Worm (Caenorhabditis elegans) whole organism, L3 larva: ENCODE measurements around the gene ndub-2.
A peak's percentile ranks its signal among the peaks of the same experiment; 100 is the strongest.

Experiments
- daf-12 ChIP-seq: fragments of 150-350 bp; optimal IDR thresholded peaks from 2 replicates; lab custom pipeline; 2014; ENCODE audit warnings: missing biosample characterization, missing genetic modification reagents, missing genetic modification characterization
- egl-5 ChIP-seq: fragments of 150-350 bp; optimal IDR thresholded peaks from 2 replicates; lab custom pipeline; 2017; ENCODE audit warnings: missing biosample characterization, missing genetic modification reagents, missing genetic modification characterization, inconsistent platforms
- elt-1 ChIP-seq: fragments of 150-350 bp; optimal IDR thresholded peaks from 2 replicates; lab custom pipeline; 2014; ENCODE audit warnings: missing biosample characterization, missing genetic modification characterization
- elt-2 ChIP-seq: sonication (generic microtip); optimal IDR thresholded peaks from 2 replicates; lab custom pipeline; 2016; ENCODE audit warnings: missing genetic modification reagents, mild to moderate bottlenecking, missing genetic modification characterization, missing compliant biosample characterization
- eor-1 ChIP-seq, 2 experiments: fragments of 150-350 bp; optimal IDR thresholded peaks; 2 replicates each; lab custom pipeline; 2014 to 2018; ENCODE audit warnings: missing biosample characterization in 2 of 2, missing genetic modification characterization in 2 of 2
- fkh-2 ChIP-seq: fragments of 150-350 bp; optimal IDR thresholded peaks from 2 replicates; lab custom pipeline; 2014; ENCODE audit warnings: missing biosample characterization, missing genetic modification reagents, missing genetic modification characterization
- hmg-11 ChIP-seq: sonication (generic microtip); optimal IDR thresholded peaks from 2 replicates; lab custom pipeline; 2016; ENCODE audit warnings: missing genetic modification characterization, missing compliant biosample characterization
- jun-1 ChIP-seq: fragments of 150-350 bp; optimal IDR thresholded peaks from 2 replicates; lab custom pipeline; 2014; ENCODE audit warnings: missing biosample characterization, missing genetic modification reagents, missing genetic modification characterization
- lin-39 ChIP-seq: fragments of 150-350 bp; optimal IDR thresholded peaks from 2 replicates; lab custom pipeline; 2018; ENCODE audit warnings: missing biosample characterization, missing genetic modification reagents, missing genetic modification characterization
- lsy-12 ChIP-seq: sonication (generic microtip); optimal IDR thresholded peaks from 2 replicates; lab custom pipeline; 2016; ENCODE audit warnings: mild to moderate bottlenecking, missing genetic modification characterization, missing compliant biosample characterization
- mml-1 ChIP-seq: fragments of 150-350 bp; sonication (generic microtip); optimal IDR thresholded peaks from 3 replicates; lab custom pipeline; 2014; ENCODE audit warnings: missing biosample characterization, missing genetic modification characterization
- nfya-1 ChIP-seq: sonication (generic microtip); optimal IDR thresholded peaks from 2 replicates; lab custom pipeline; 2017; ENCODE audit warnings: missing genetic modification characterization, mild to moderate bottlenecking, missing compliant biosample characterization, antibody characterized with exemption, moderate library complexity; ENCODE audit not compliant: insufficient read depth
- nhr-12 ChIP-seq: fragments of 150-350 bp; optimal IDR thresholded peaks from 2 replicates; lab custom pipeline; 2014; ENCODE audit warnings: missing biosample characterization, missing genetic modification characterization
- nhr-23 ChIP-seq: fragments of 150-350 bp; optimal IDR thresholded peaks from 2 replicates; lab custom pipeline; 2014; ENCODE audit warnings: missing biosample characterization, missing genetic modification reagents, missing genetic modification characterization
- nhr-43 ChIP-seq: sonication (generic microtip); optimal IDR thresholded peaks from 2 replicates; lab custom pipeline; 2016; ENCODE audit warnings: mild to moderate bottlenecking, missing genetic modification characterization, missing compliant biosample characterization; ENCODE audit not compliant: poor library complexity, severe bottlenecking
- nhr-76 ChIP-seq: fragments of 150-350 bp; sonication (generic microtip); optimal IDR thresholded peaks from 5 replicates; lab custom pipeline; 2014; ENCODE audit warnings: missing biosample characterization, missing genetic modification characterization
- nhr-77 ChIP-seq: fragments of 150-350 bp; optimal IDR thresholded peaks from 2 replicates; lab custom pipeline; 2014; ENCODE audit warnings: missing biosample characterization, missing genetic modification characterization
- pha-4 ChIP-seq: fragments of 150-350 bp; optimal IDR thresholded peaks from 2 replicates; lab custom pipeline; 2014; ENCODE audit warnings: missing biosample characterization, missing genetic modification reagents, missing genetic modification characterization
- pqm-1 ChIP-seq: fragments of 150-350 bp; optimal IDR thresholded peaks from 2 replicates; lab custom pipeline; 2017; ENCODE audit warnings: missing biosample characterization, missing genetic modification characterization, inconsistent platforms
- tbx-2 ChIP-seq: sonication (generic microtip); optimal IDR thresholded peaks from 2 replicates; lab custom pipeline; 2016; ENCODE audit warnings: mild to moderate bottlenecking, missing genetic modification characterization, missing compliant biosample characterization
- unc-62 ChIP-seq: fragments of 150-350 bp; sonication (generic microtip); optimal IDR thresholded peaks from 4 replicates; lab custom pipeline; 2014; ENCODE audit warnings: missing biosample characterization, missing genetic modification reagents, missing genetic modification characterization
- ztf-4 ChIP-seq: fragments of 150-350 bp; optimal IDR thresholded peaks from 2 replicates; lab custom pipeline; 2014; ENCODE audit warnings: missing biosample characterization, missing genetic modification characterization

The ndub-2 gene

ce11 chrII:8973516-8974043 is 22.6 kb upstream of the ndub-2 start, which contains the start of gene tomm-40:
TSS of gene tomm-40 (minus strand) at chrII:8973566.
- TF ChIP-seq unc-62 (GFP tag; lab: Kevin White, UChicago), result no peak
- no peak for TF ChIP-seq tbx-2 (tag; lab: Kevin White, UChicago)
- no peak for TF ChIP-seq lin-39 (tag; lab: Kevin White, UChicago)
- peak; percentile 4 for TF ChIP-seq pha-4 (tag; lab: Kevin White, UChicago)
- no peak for TF ChIP-seq eor-1 (tag; optimal IDR thresholded peaks at IDR 0.05; lab: Kevin White, UChicago)
- TF ChIP-seq lsy-12 (tag; lab: Kevin White, UChicago), result no peak
- TF ChIP-seq hmg-11 (tag; lab: Kevin White, UChicago), result peak; percentile 27
- TF ChIP-seq nhr-12 (tag; lab: Kevin White, UChicago), result no peak

DNA sequence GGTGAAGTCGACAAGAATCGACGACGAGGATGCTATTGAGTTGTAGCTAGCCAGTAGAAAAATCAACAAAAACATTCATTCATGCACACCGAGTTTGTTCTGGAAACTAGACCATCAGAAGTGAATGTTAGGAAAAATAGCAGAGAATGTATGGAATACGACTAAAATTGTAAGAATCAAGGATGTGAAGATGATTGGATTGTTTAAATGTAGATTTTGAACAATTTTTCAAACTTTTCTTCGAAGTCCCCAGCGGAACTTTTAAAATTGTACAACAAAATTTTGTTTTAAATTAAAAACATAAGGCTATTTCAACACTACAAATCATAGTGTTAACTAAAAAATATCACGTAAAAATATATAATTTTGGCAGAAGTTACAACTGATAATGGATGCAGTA is 13.5 kb upstream of the ndub-2 start, which contains the start of gene C18E9.7:
Gene C18E9.7, minus strand, starts transcription at position 101 of the 400 bp plus-strand sequence.
- TF ChIP-seq ztf-4 (tag; lab: Kevin White, UChicago) (no peak), daf-12 (tag; lab: Kevin White, UChicago) (no peak), elt-1 (tag; lab: Kevin White, UChicago) (no peak), nhr-76 (tag; lab: Kevin White, UChicago) (no peak), nfya-1 (tag; lab: Kevin White, UChicago) (no peak), egl-5 (tag; lab: Kevin White, UChicago) (no peak), hmg-11 (tag; lab: Kevin White, UChicago) (no peak), mml-1 (tag; lab: Kevin White, UChicago) (no peak)

DNA sequence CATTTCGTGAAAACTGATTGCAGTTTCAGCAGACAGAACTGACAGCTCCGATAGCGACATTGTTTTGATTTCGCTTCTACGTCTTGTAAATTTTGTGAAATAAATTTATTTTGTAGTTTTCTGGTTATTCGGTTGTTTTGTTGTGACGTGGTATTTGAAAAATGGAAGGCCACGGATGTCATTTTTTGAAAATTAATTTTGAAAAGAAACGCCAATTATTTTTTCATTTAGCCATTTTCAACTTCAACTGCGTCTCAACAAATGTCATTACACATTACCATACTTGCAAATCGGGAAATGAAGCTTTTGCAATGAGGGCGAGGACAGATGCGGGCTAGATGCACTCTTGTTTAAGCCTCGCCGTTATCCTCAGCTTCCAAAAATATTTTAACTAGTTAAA is 8.2 kb upstream of the ndub-2 start, which contains the start of gene C18E9.8:
Gene C18E9.8, minus strand, starts transcription at position 101 of the 400 bp plus-strand sequence.
- TF ChIP-seq nhr-77 (tag; lab: Kevin White, UChicago) (no peak), elt-2 (tag; lab: Kevin White, UChicago) (peak; percentile 36)
- TF ChIP-seq, all 47 proteins: peak for 1

DNA sequence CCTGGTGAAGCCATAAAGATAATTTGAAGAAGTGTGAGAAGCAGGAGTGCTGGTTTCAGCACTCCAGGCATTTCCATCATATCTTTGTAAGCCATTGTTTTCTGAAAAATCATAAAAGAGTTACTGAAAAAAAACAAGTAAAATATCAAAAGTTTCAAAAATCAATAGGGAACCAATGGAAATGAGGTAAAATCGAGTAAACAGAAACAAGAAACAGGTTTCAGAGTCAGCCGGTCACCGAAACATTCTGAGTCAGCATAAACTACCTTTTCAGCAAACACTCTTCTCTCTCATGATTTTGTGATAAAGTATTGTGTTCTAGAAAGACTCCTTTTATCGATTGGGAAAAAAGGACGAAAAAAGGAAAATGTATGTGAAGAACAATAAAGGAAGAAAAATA is 6.7 kb upstream of the ndub-2 start, which contains the start of gene C18E9.9:
Gene C18E9.9, minus strand, starts transcription at position 101 of the 400 bp plus-strand sequence.
- TF ChIP-seq elt-2 (tag; lab: Kevin White, UChicago) (peak; percentile 12), mml-1 (tag; lab: Kevin White, UChicago) (no peak), fkh-2 (tag; lab: Kevin White, UChicago) (no peak), pha-4 (tag; lab: Kevin White, UChicago) (peak; percentile 20), nhr-43 (tag; lab: Kevin White, UChicago) (no peak), pqm-1 (tag; lab: Kevin White, UChicago) (peak; percentile 21), egl-5 (tag; lab: Kevin White, UChicago) (no peak)
- TF ChIP-seq, all 47 proteins: peak for 3

DNA sequence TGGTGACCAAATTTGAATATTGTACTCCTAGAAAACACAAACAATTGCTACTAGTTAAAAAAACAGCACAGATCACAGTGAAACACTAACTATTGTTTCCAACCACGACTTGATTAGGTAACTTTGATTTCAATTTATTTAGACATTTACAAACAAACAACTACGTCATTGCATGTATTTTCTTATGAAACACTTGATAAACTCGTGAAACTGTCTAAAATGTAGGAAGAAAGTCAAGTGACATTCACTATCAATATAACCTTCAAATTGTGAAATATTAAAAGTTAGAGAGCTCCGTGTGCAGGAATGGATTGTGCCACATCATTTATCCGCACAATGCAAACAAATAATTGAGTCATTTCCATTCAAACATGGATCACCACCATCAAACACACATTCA is 5.9 kb upstream of the ndub-2 start:
- peak; percentile 28 for TF ChIP-seq jun-1 (tag; lab: Kevin White, UChicago)
- TF ChIP-seq tbx-2 (tag; lab: Kevin White, UChicago), result no peak
- peak; percentile 38 for TF ChIP-seq pqm-1 (tag; lab: Kevin White, UChicago)
- TF ChIP-seq nhr-43 (tag; lab: Kevin White, UChicago), result no peak
- TF ChIP-seq elt-2 (tag; lab: Kevin White, UChicago), result peak; percentile 43
- peak; percentile 65 for TF ChIP-seq pha-4 (tag; lab: Kevin White, UChicago)
- TF ChIP-seq lsy-12 (tag; lab: Kevin White, UChicago), result no peak

- TF ChIP-seq nhr-43 (tag; lab: Kevin White, UChicago) (no peak), elt-2 (tag; lab: Kevin White, UChicago) (peak; percentile 71), pqm-1 (tag; lab: Kevin White, UChicago) (peak; percentile 68)
These were observed 4.6 kb upstream of the ndub-2 start for ce11 chrII:8991602-8992001.

- TF ChIP-seq pha-4 (tag; lab: Kevin White, UChicago) (peak; percentile 44), egl-5 (tag; lab: Kevin White, UChicago) (peak; percentile 44), ztf-4 (tag; lab: Kevin White, UChicago) (no peak), nhr-23 (tag; lab: Kevin White, UChicago) (no peak), nfya-1 (tag; lab: Kevin White, UChicago) (peak; percentile 42)
These were observed 3.4 kb upstream of the ndub-2 start, which contains the start of gene ooc-5 for ce11 chrII:8992780-8993179. TSS of gene ooc-5 (plus strand) at chrII:8993160.
